Fruit fly (Drosophila melanogaster): ENCODE data around the gene aay.

The aay gene

DNA sequence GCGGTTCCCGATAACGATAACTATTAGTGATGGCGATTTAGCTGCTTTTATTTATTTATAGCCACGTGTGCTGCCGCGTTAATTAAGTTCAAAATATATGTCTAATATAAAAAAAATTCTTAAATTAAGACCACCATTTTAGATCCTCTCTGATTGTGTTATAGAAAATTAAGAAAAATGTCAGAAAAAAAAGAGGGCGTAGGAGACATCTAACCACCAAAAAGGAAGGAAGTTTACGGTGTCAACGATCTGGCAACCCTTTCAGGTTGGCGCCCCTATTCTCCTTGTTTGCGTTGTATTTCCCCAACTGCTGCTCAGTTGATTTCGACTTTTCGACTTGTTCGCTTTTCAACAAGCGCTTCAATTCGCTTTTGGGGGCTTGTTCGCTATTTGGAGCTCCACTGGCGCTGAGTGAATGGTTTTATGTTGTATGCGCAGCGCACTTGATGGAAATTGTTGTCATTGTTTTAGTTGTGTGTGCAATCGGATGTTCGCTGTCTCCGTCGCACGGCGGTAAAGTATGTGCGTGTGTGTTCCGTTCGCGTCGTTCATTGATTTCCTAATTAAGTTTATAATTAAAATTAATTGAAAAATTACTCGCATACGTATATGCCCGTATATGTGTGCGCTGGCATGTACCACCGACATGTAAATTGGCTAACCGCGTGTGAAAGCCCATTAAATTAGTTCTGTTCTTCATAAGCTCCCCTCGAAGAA lies 37.9 kb downstream of the aay start, which contains the start of the genes CG3434 and CG44838 (continued):
- peak; percentile 40 for TF ChIP-seq CG12769 (tag; optimal IDR thresholded peaks at IDR 0.05)
- TF ChIP-seq tx (GFP tag; optimal IDR thresholded peaks at IDR 0.05), result peak; percentile 62
- peak; percentile 45 for TF ChIP-seq CG1529 (GFP tag; optimal IDR thresholded peaks at IDR 0.05)
- TF ChIP-seq CG8944 (GFP tag; optimal IDR thresholded peaks at IDR 0.05), result peak; percentile 55
- no peak for TF ChIP-seq usp (GFP tag; optimal IDR thresholded peaks at IDR 0.05)
- TF ChIP-seq slp2 (GFP tag; optimal IDR thresholded peaks at IDR 0.05), result no peak
- TF ChIP-seq CG17829 (tag; optimal IDR thresholded peaks at IDR 0.05), result peak; percentile 83
- TF ChIP-seq pros (GFP tag; optimal IDR thresholded peaks at IDR 0.05), result peak; percentile 17
- TF ChIP-seq CG3838 (GFP tag; optimal IDR thresholded peaks at IDR 0.05), result peak; percentile 27
- no peak for TF ChIP-seq lov (optimal IDR thresholded peaks at IDR 0.05)
- TF ChIP-seq lov (GFP tag; IDR thresholded peaks at IDR 0.05), result 0 out of 3 replicates have a peak, but pooled peaks have one; percentile 35
- peak; percentile 79 for TF ChIP-seq CG11504 (tag; optimal IDR thresholded peaks at IDR 0.05)
- TF ChIP-seq unc-4 (GFP tag; IDR thresholded peaks at IDR 0.05; ENCODE audit: partially characterized antibody), result peak; percentile 45; the same call in 1 of the 2 replicates
- peak; percentile 78 for TF ChIP-seq chn (GFP tag; optimal IDR thresholded peaks at IDR 0.05)
- TF ChIP-seq CG7786 (GFP tag; optimal IDR thresholded peaks at IDR 0.05), result peak; percentile 57
- peak; percentile 60 for TF ChIP-seq CTCF (GFP tag; optimal IDR thresholded peaks at IDR 0.05)
- TF ChIP-seq D (optimal IDR thresholded peaks at IDR 0.05), result no peak
- peak; percentile 70 for TF ChIP-seq D (GFP tag; optimal IDR thresholded peaks at IDR 0.05)
- TF ChIP-seq CG12219 (GFP tag; optimal IDR thresholded peaks at IDR 0.05), result peak; percentile 29
- TF ChIP-seq CG2199 (GFP tag; IDR thresholded peaks at IDR 0.05), result peak; percentile 76
- peak; percentile 3 for TF ChIP-seq CG10431 (GFP tag; optimal IDR thresholded peaks at IDR 0.05)
- peak; percentile 89 for TF ChIP-seq CG8924 (tag; optimal IDR thresholded peaks at IDR 0.05)
- TF ChIP-seq E2f2 (GFP tag; IDR thresholded peaks at IDR 0.05), result peak; percentile 78
- peak; percentile 96 for TF ChIP-seq Ets65A (GFP tag)
- TF ChIP-seq Hey (tag; optimal IDR thresholded peaks at IDR 0.05), result peak; percentile 9
- peak; percentile 16 for TF ChIP-seq gfzf (GFP tag; optimal IDR thresholded peaks at IDR 0.05)
- peak; percentile 83 for TF ChIP-seq Hsf (GFP tag; optimal IDR thresholded peaks at IDR 0.05)
- TF ChIP-seq CG11696 (GFP tag; IDR thresholded peaks at IDR 0.05), result peak; percentile 38
- TF ChIP-seq Eip74EF (GFP tag; optimal IDR thresholded peaks at IDR 0.05), result peak in 1 of 2 experiments; percentile 77
- peak; percentile 56 for TF ChIP-seq HmgD (GFP tag; optimal IDR thresholded peaks at IDR 0.05)
- TF ChIP-seq CG9876 (GFP tag; optimal IDR thresholded peaks at IDR 0.05), result peak; percentile 35
- no peak for TF ChIP-seq en (GFP tag; optimal IDR thresholded peaks at IDR 0.05)
- TF ChIP-seq pfk (GFP tag; optimal IDR thresholded peaks at IDR 0.05), result no peak
- TF ChIP-seq Oli (tag; optimal IDR thresholded peaks at IDR 0.05), result peak; percentile 73
- TF ChIP-seq CG11723 (GFP tag; optimal IDR thresholded peaks at IDR 0.05), result peak; percentile 64
- TF ChIP-seq gcm (GFP tag; optimal IDR thresholded peaks at IDR 0.05), result peak; percentile 89
- peak; percentile 90 for TF ChIP-seq CG15514 (GFP tag; optimal IDR thresholded peaks at IDR 0.05)
- TF ChIP-seq jigr1 (GFP tag; IDR thresholded peaks at IDR 0.05), result peak; percentile 38; the same call in 1 of the 3 replicates
- TF ChIP-seq fd102C (GFP tag; optimal IDR thresholded peaks at IDR 0.05), result peak; percentile 31
- no peak for TF ChIP-seq hth (optimal IDR thresholded peaks at IDR 0.05)
- TF ChIP-seq Dp (GFP tag; optimal IDR thresholded peaks at IDR 0.05), result peak; percentile 67
- TF ChIP-seq inv (GFP tag; IDR thresholded peaks at IDR 0.05; ENCODE audit: partially characterized antibody), result no peak
- no peak for TF ChIP-seq CG10321 (GFP tag; IDR thresholded peaks at IDR 0.05)
- TF ChIP-seq Ets97D (GFP tag; optimal IDR thresholded peaks at IDR 0.05), result peak; percentile 78
- TF ChIP-seq MESR4 (GFP tag; optimal IDR thresholded peaks at IDR 0.05), result no peak
- TF ChIP-seq CG8359 (GFP tag; optimal IDR thresholded peaks at IDR 0.05; ENCODE audit: borderline replicate concordance), result no peak
- TF ChIP-seq Mes4 (GFP tag; optimal IDR thresholded peaks at IDR 0.05), result peak; percentile 68
- peak; percentile 68 for TF ChIP-seq shn (GFP tag; optimal IDR thresholded peaks at IDR 0.05)
- TF ChIP-seq PHDP (tag; optimal IDR thresholded peaks at IDR 0.05), result peak; percentile 81
- TF ChIP-seq E2f1 (GFP tag; IDR thresholded peaks at IDR 0.05), result peak; percentile 73

All from whole organism, embryonic.